Fruit fly (Drosophila melanogaster) whole organism, embryonic: ENCODE measurements around the gene CG2256.
A peak's percentile ranks its signal among the peaks of the same experiment; 100 is the strongest.

ENCODE experiments used
- Bgb ChIP-seq: fragments of 200-800 bp; sonication (Bioruptor generic); IDR thresholded peaks from 2 replicates; pipeline ENCODE4 v1.3.6; 2022; ENCODE audit warnings: missing biosample characterization, missing genetic modification characterization; ENCODE audit not compliant: partially characterized antibody
- CG1024 ChIP-seq: fragments of 200-800 bp; sonication (Bioruptor generic); IDR thresholded peaks from 2 replicates; pipeline ENCODE4 v1.3.6; 2022; ENCODE audit warnings: missing biosample characterization, missing genetic modification characterization
- CG10274 ChIP-seq: fragments of 200-800 bp; sonication (Bioruptor generic); optimal IDR thresholded peaks from 3 replicates; lab custom pipeline; 2017; ENCODE audit warnings: missing biosample characterization, mild to moderate bottlenecking, missing genetic modification characterization
- CG10321 ChIP-seq: fragments of 200-800 bp; sonication (Bioruptor generic); IDR thresholded peaks from 2 replicates; pipeline ENCODE4 v1.3.6; 2022; ENCODE audit warnings: missing biosample characterization, missing genetic modification characterization
- CG13296 ChIP-seq: fragments of 200-800 bp; sonication (Bioruptor generic); optimal IDR thresholded peaks from 3 replicates; lab custom pipeline; 2018; ENCODE audit warnings: missing biosample characterization, mild to moderate bottlenecking, missing genetic modification characterization
- CG14860 ChIP-seq: fragments of 200-800 bp; sonication (Bioruptor generic); IDR thresholded peaks from 3 replicates; pipeline ENCODE4 v1.3.6; 2022; ENCODE audit warnings: missing biosample characterization, missing genetic modification characterization; ENCODE audit not compliant: partially characterized antibody
- CG17802 ChIP-seq: fragments of 200-800 bp; sonication (Bioruptor generic); optimal IDR thresholded peaks from 2 replicates; lab custom pipeline; 2018; ENCODE audit warnings: missing biosample characterization, mild to moderate bottlenecking, missing genetic modification characterization, moderate library complexity
- CG18599 ChIP-seq: fragments of 200-800 bp; sonication (Bioruptor generic); optimal IDR thresholded peaks from 3 replicates; lab custom pipeline; 2017; ENCODE audit warnings: missing biosample characterization, missing genetic modification characterization, mild to moderate bottlenecking, moderate library complexity, missing genetic modification reagents
- CG2120 ChIP-seq: fragments of 200-800 bp; sonication (Bioruptor generic); optimal IDR thresholded peaks from 3 replicates; lab custom pipeline; 2016; ENCODE audit warnings: missing biosample characterization, missing genetic modification characterization
- CG2199 ChIP-seq: fragments of 200-800 bp; sonication (Bioruptor generic); IDR thresholded peaks from 3 replicates; pipeline ENCODE4 v1.3.6; 2022; ENCODE audit warnings: missing biosample characterization, missing genetic modification characterization
- CG2202 ChIP-seq: fragments of 200-800 bp; sonication (Bioruptor generic); optimal IDR thresholded peaks from 2 replicates; lab custom pipeline; 2018; ENCODE audit warnings: missing biosample characterization, mild to moderate bottlenecking, missing genetic modification characterization
- CG34422 ChIP-seq: fragments of 200-800 bp; sonication (Bioruptor generic); IDR thresholded peaks from 3 replicates; pipeline ENCODE4 v1.3.6; 2022; ENCODE audit warnings: missing biosample characterization, missing genetic modification characterization
- CG4360 ChIP-seq: fragments of 200-800 bp; sonication (Bioruptor generic); IDR thresholded peaks from 2 replicates; pipeline ENCODE4 v1.3.6; 2022; ENCODE audit warnings: missing biosample characterization, missing genetic modification characterization
- CG6254 ChIP-seq: fragments of 200-800 bp; sonication (Bioruptor generic); optimal IDR thresholded peaks from 3 replicates; lab custom pipeline; 2017; ENCODE audit warnings: mild to moderate bottlenecking, missing biosample characterization, missing genetic modification reagents, missing genetic modification characterization
- CG7357 ChIP-seq: fragments of 200-800 bp; sonication (Bioruptor generic); IDR thresholded peaks from 3 replicates; pipeline ENCODE4 v1.3.6; 2022; ENCODE audit warnings: missing biosample characterization, missing genetic modification characterization
- CG8290 ChIP-seq, 3 experiments: fragments of 200-800 bp; sonication (Bioruptor generic); optimal IDR thresholded peaks; 2 replicates each; lab custom pipeline; 2016 to 2019; ENCODE audit warnings: missing biosample characterization in 3 of 3, missing genetic modification characterization in 3 of 3, mild to moderate bottlenecking in 2 of 3, moderate library complexity in 1 of 3
- HLHmδ ChIP-seq: fragments of 200-800 bp; sonication (Bioruptor generic); optimal IDR thresholded peaks from 2 replicates; lab custom pipeline; 2018; ENCODE audit warnings: missing biosample characterization, mild to moderate bottlenecking, missing genetic modification characterization, moderate library complexity
- Hey ChIP-seq: fragments of 200-800 bp; sonication (Bioruptor generic); optimal IDR thresholded peaks from 3 replicates; lab custom pipeline; 2018; ENCODE audit warnings: missing biosample characterization, mild to moderate bottlenecking, missing genetic modification characterization
- Hmr ChIP-seq: fragments of 200-800 bp; sonication (Bioruptor generic); optimal IDR thresholded peaks from 3 replicates; lab custom pipeline; 2017; ENCODE audit warnings: mild to moderate bottlenecking, missing biosample characterization, missing genetic modification reagents, missing genetic modification characterization
- MBD-R2 ChIP-seq: fragments of 200-800 bp; sonication (Bioruptor generic); IDR thresholded peaks from 2 replicates; pipeline ENCODE4 v1.3.6; 2022; ENCODE audit warnings: missing biosample characterization, missing genetic modification characterization
- Max ChIP-seq: fragments of 200-800 bp; sonication (Bioruptor generic); optimal IDR thresholded peaks from 2 replicates; lab custom pipeline; 2016; ENCODE audit warnings: missing biosample characterization, mild to moderate bottlenecking, missing genetic modification characterization
- NK7.1 ChIP-seq: fragments of 200-800 bp; sonication (Bioruptor generic); optimal IDR thresholded peaks from 3 replicates; lab custom pipeline; 2016; ENCODE audit warnings: missing biosample characterization, missing genetic modification characterization
- Nf-YC ChIP-seq: fragments of 200-800 bp; optimal IDR thresholded peaks from 3 replicates; lab custom pipeline; 2019; ENCODE audit warnings: missing biosample characterization, mild to moderate bottlenecking, missing genetic modification characterization, moderate library complexity
- Opbp ChIP-seq: fragments of 200-800 bp; sonication (Bioruptor generic); IDR thresholded peaks from 3 replicates; pipeline ENCODE4 v1.3.6; 2022; ENCODE audit warnings: missing biosample characterization, missing genetic modification characterization; ENCODE audit not compliant: partially characterized antibody
- Sry-δ ChIP-seq: fragments of 200-800 bp; sonication (Bioruptor generic); optimal IDR thresholded peaks from 2 replicates; lab custom pipeline; 2016; ENCODE audit warnings: missing biosample characterization, missing genetic modification characterization
- Xrp1 ChIP-seq: fragments of 200-800 bp; sonication (Bioruptor generic); IDR thresholded peaks from 2 replicates; pipeline ENCODE4 v1.3.6; 2022; ENCODE audit warnings: missing biosample characterization, missing genetic modification characterization
- ac ChIP-seq: fragments of 200-800 bp; sonication (Bioruptor generic); optimal IDR thresholded peaks from 3 replicates; lab custom pipeline; 2017; ENCODE audit warnings: missing biosample characterization, mild to moderate bottlenecking, missing genetic modification characterization
- cato ChIP-seq: fragments of 200-800 bp; sonication (Bioruptor generic); optimal IDR thresholded peaks from 2 replicates; lab custom pipeline; 2016; ENCODE audit warnings: missing biosample characterization, missing genetic modification characterization, borderline replicate concordance
- cg ChIP-seq: fragments of 200-800 bp; sonication (Bioruptor generic); optimal IDR thresholded peaks from 3 replicates; lab custom pipeline; 2019; ENCODE audit warnings: missing biosample characterization, mild to moderate bottlenecking, missing genetic modification characterization, moderate library complexity
- grau ChIP-seq: fragments of 200-800 bp; optimal IDR thresholded peaks from 3 replicates; lab custom pipeline; 2019; ENCODE audit warnings: missing biosample characterization, mild to moderate bottlenecking, missing genetic modification characterization, moderate library complexity
- h ChIP-seq: fragments of >200 bp; optimal IDR thresholded peaks from 2 replicates; lab custom pipeline; 2017
- kay ChIP-seq: fragments of 200-800 bp; sonication (Bioruptor generic); optimal IDR thresholded peaks from 2 replicates; lab custom pipeline; 2016; ENCODE audit warnings: missing biosample characterization, missing genetic modification characterization
- lola ChIP-seq, 3 experiments: fragments of >200 bp in 2 of 3; fragments of 200-800 bp in 1 of 3; sonication (Bioruptor generic) in 1 of 3; optimal IDR thresholded peaks; 2 replicates each; lab custom pipeline; 2017 to 2019; ENCODE audit warnings: missing biosample characterization in 3 of 3, missing genetic modification characterization in 3 of 3, mild to moderate bottlenecking in 1 of 3, moderate library complexity in 1 of 3
- odd ChIP-seq: fragments of 200-800 bp; sonication (Bioruptor generic); optimal IDR thresholded peaks from 2 replicates; lab custom pipeline; 2017; ENCODE audit warnings: missing biosample characterization, mild to moderate bottlenecking, missing genetic modification characterization
- sd ChIP-seq: fragments of 200-800 bp; sonication (Bioruptor generic); optimal IDR thresholded peaks from 3 replicates; lab custom pipeline; 2018; ENCODE audit warnings: missing biosample characterization, mild to moderate bottlenecking, missing genetic modification characterization, moderate library complexity
- sqz ChIP-seq: fragments of 200-800 bp; sonication (Bioruptor generic); optimal IDR thresholded peaks from 3 replicates; lab custom pipeline; 2018; ENCODE audit warnings: missing biosample characterization, mild to moderate bottlenecking, missing genetic modification characterization
- stwl ChIP-seq: fragments of 200-800 bp; sonication (Bioruptor generic); optimal IDR thresholded peaks from 3 replicates; lab custom pipeline; 2018; ENCODE audit warnings: missing biosample characterization, mild to moderate bottlenecking, missing genetic modification characterization, moderate library complexity
- usp ChIP-seq: fragments of >200 bp; optimal IDR thresholded peaks from 2 replicates; lab custom pipeline; 2017; ENCODE audit warnings: missing biosample characterization, missing genetic modification characterization
- wdn ChIP-seq: fragments of 200-800 bp; sonication (Bioruptor generic); IDR thresholded peaks from 2 replicates; pipeline ENCODE4 v1.3.6; 2022; ENCODE audit warnings: missing biosample characterization, missing genetic modification characterization
- yki ChIP-seq: fragments of >200 bp; optimal IDR thresholded peaks from 3 replicates; lab custom pipeline; 2018
- zf30C ChIP-seq: fragments of 200-800 bp; sonication (Bioruptor generic); optimal IDR thresholded peaks from 3 replicates; lab custom pipeline; 2018; ENCODE audit warnings: missing biosample characterization, mild to moderate bottlenecking, missing genetic modification characterization

Gene CG2256

DNA sequence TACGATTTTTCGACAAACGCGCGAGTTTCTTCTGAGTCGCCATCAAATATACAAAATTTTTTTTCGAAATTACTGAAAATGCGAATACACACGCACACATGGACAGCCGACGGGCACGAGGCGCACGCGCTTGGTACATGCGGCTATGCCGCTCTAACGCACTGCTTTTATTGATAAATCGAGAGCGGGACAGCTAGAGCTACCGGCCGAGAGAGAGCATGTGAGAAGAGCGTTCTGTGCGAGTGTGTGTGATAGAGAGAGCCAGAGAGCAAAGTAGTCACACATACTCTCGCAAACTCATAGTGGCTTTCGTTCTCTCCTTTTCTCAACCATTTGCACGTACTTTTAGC lies 26.1 kb downstream of the CG2256 start (continued):
- peak; percentile 43; the same call in 1 of the 2 replicates for TF ChIP-seq CG4360 (GFP tag; lab: Robert Waterston, UW)
- TF ChIP-seq ac (GFP tag; lab: Kevin White, UChicago), result no peak
- TF ChIP-seq CG8290 (GFP tag; optimal IDR thresholded peaks at IDR 0.05; lab: Kevin White, UChicago), result no peak
- TF ChIP-seq CG8290 (tag; optimal IDR thresholded peaks at IDR 0.05; lab: Kevin White, UChicago), result peak in 1 of 2 experiments; percentile 44
- TF ChIP-seq grau (tag; lab: Kevin White, UChicago), result no peak
- TF ChIP-seq CG14860, result no peak
- TF ChIP-seq Sry-δ, result no peak
- peak; percentile 28 for TF ChIP-seq Nf-YC (tag; lab: Kevin White, UChicago)
- TF ChIP-seq Max, result peak; percentile 35
- no peak for TF ChIP-seq Bgb
- TF ChIP-seq Hey (tag; lab: Kevin White, UChicago), result peak; percentile 15
- peak; percentile 99 for TF ChIP-seq cg (GFP tag; lab: Kevin White, UChicago)
- no peak for TF ChIP-seq odd (GFP tag; lab: Kevin White, UChicago)
- TF ChIP-seq CG2120 (GFP tag; lab: Kevin White, UChicago), result no peak
- TF ChIP-seq CG10274 (GFP tag; lab: Kevin White, UChicago), result no peak
- TF ChIP-seq wdn (GFP tag; lab: Robert Waterston, UW), result no peak
- TF ChIP-seq NK7.1 (GFP tag; lab: Kevin White, UChicago), result peak; percentile 13
- TF ChIP-seq CG7357 (GFP tag; lab: Robert Waterston, UW), result no peak
- peak; percentile 22; the same call in 1 of the 3 replicates for TF ChIP-seq CG34422
- TF ChIP-seq CG2202 (tag; lab: Kevin White, UChicago), result no peak
- peak; percentile 97 for TF ChIP-seq sqz (GFP tag; lab: Kevin White, UChicago)
- TF ChIP-seq yki, result peak; percentile 96
- no peak for TF ChIP-seq CG1024
- no peak for TF ChIP-seq stwl (tag; lab: Kevin White, UChicago)
- peak; percentile 27 for TF ChIP-seq HLHmδ (GFP tag; lab: Kevin White, UChicago)
- no peak for TF ChIP-seq Hmr (GFP tag; lab: Kevin White, UChicago)
- TF ChIP-seq CG17802 (tag; lab: Kevin White, UChicago), result no peak
- TF ChIP-seq h (lab: Kevin White, UChicago), result no peak
- peak; percentile 59 for TF ChIP-seq sd (tag; lab: Kevin White, UChicago)
- peak; percentile 6; the same call in 1 of the 3 replicates for TF ChIP-seq Opbp
- no peak for TF ChIP-seq CG13296 (GFP tag; lab: Kevin White, UChicago)
- TF ChIP-seq MBD-R2 (GFP tag; lab: Robert Waterston, UW), result no peak
- peak; percentile 18 for TF ChIP-seq CG18599 (GFP tag; lab: Kevin White, UChicago)
- no peak for TF ChIP-seq usp (GFP tag; lab: Kevin White, UChicago)
- TF ChIP-seq Xrp1 (GFP tag; lab: Robert Waterston, UW), result no peak
- TF ChIP-seq CG10321 (GFP tag; lab: Robert Waterston, UW), result peak; percentile 99
- peak; percentile 50 for TF ChIP-seq zf30C (GFP tag; lab: Kevin White, UChicago)
- no peak for TF ChIP-seq kay
- peak in 1 of 3 experiments; percentile 86 for TF ChIP-seq lola (GFP tag; optimal IDR thresholded peaks at IDR 0.05; lab: Kevin White, UChicago)
- TF ChIP-seq CG2199, result peak; percentile 52; the same call in 2 of the 3 replicates
- TF ChIP-seq CG6254, result peak; percentile 26
- TF ChIP-seq cato (GFP tag; lab: Kevin White, UChicago), result no peak
